Worm (Caenorhabditis elegans) whole organism, late embryonic: ENCODE measurements around the gene inx-2.

ENCODE experiments used
- C38D4.7 ChIP-seq: fragments of 200-800 bp; sonication (Bioruptor generic); optimal IDR thresholded peaks from 2 replicates; lab custom pipeline; 2018; ENCODE audit warnings: mild to moderate bottlenecking, missing genetic modification characterization, moderate library complexity, missing compliant biosample characterization
- F13H6.1 ChIP-seq: sonication (generic microtip); optimal IDR thresholded peaks from 2 replicates; lab custom pipeline; 2016; ENCODE audit warnings: missing genetic modification characterization, missing compliant biosample characterization
- T23F11.4 ChIP-seq: fragments of 200-800 bp; sonication (Bioruptor generic); optimal IDR thresholded peaks from 2 replicates; lab custom pipeline; 2018; ENCODE audit warnings: mild to moderate bottlenecking, missing genetic modification characterization, missing compliant biosample characterization
- ahr-1 ChIP-seq: sonication (generic microtip); optimal IDR thresholded peaks from 2 replicates; lab custom pipeline; 2016; ENCODE audit warnings: missing genetic modification characterization, missing compliant biosample characterization
- ama-1 ChIP-seq: fragments of 150-350 bp; optimal IDR thresholded peaks from 2 replicates; lab custom pipeline; 2014
- ceh-19 ChIP-seq: fragments of 200-800 bp; sonication (Bioruptor generic); optimal IDR thresholded peaks from 2 replicates; lab custom pipeline; 2018; ENCODE audit warnings: mild to moderate bottlenecking, missing genetic modification characterization, missing compliant biosample characterization
- ceh-22 ChIP-seq: sonication (generic microtip); optimal IDR thresholded peaks from 2 replicates; lab custom pipeline; 2017; ENCODE audit warnings: missing biosample characterization, missing genetic modification characterization
- ceh-24 ChIP-seq: sonication (generic microtip); optimal IDR thresholded peaks from 2 replicates; lab custom pipeline; 2016; ENCODE audit warnings: mild to moderate bottlenecking, missing genetic modification characterization, missing compliant biosample characterization
- ceh-34 ChIP-seq: sonication (generic microtip); optimal IDR thresholded peaks from 2 replicates; lab custom pipeline; 2016; ENCODE audit warnings: mild to moderate bottlenecking, missing genetic modification characterization, missing compliant biosample characterization
- ceh-48 ChIP-seq: sonication (generic microtip); optimal IDR thresholded peaks from 2 replicates; lab custom pipeline; 2016; ENCODE audit warnings: missing genetic modification characterization, inconsistent platforms, missing compliant biosample characterization
- ceh-6 ChIP-seq: fragments of 200-800 bp; sonication (Bioruptor generic); optimal IDR thresholded peaks from 2 replicates; lab custom pipeline; 2018; ENCODE audit warnings: mild to moderate bottlenecking, missing genetic modification characterization, missing compliant biosample characterization
- dmd-4 ChIP-seq: sonication (generic microtip); optimal IDR thresholded peaks from 2 replicates; lab custom pipeline; 2016; ENCODE audit warnings: borderline replicate concordance, missing genetic modification characterization, missing compliant biosample characterization
- dve-1 ChIP-seq: sonication (generic microtip); optimal IDR thresholded peaks from 2 replicates; lab custom pipeline; 2017; ENCODE audit warnings: antibody characterized with exemption, mild to moderate bottlenecking, missing genetic modification characterization, missing compliant biosample characterization
- elt-2 ChIP-seq: sonication (generic microtip); optimal IDR thresholded peaks from 2 replicates; lab custom pipeline; 2016; ENCODE audit warnings: missing genetic modification reagents, missing genetic modification characterization, missing compliant biosample characterization
- ets-4 ChIP-seq: sonication (generic microtip); optimal IDR thresholded peaks from 2 replicates; lab custom pipeline; 2016; ENCODE audit warnings: missing genetic modification characterization, missing compliant biosample characterization
- fax-1 ChIP-seq: sonication (generic microtip); optimal IDR thresholded peaks from 2 replicates; lab custom pipeline; 2016; ENCODE audit warnings: missing genotype, missing genetic modification characterization, missing compliant biosample characterization
- fkh-10 ChIP-seq: fragments of 150-350 bp; optimal IDR thresholded peaks from 2 replicates; lab custom pipeline; 2014; ENCODE audit warnings: missing biosample characterization, missing genetic modification reagents, missing genetic modification characterization
- fkh-6 ChIP-seq: sonication (generic microtip); optimal IDR thresholded peaks from 2 replicates; lab custom pipeline; 2016; ENCODE audit warnings: missing genetic modification characterization, missing compliant biosample characterization
- gmeb-2 ChIP-seq: sonication (generic microtip); optimal IDR thresholded peaks from 2 replicates; lab custom pipeline; 2016; ENCODE audit warnings: missing genetic modification characterization, inconsistent platforms, missing compliant biosample characterization
- hlh-6 ChIP-seq: sonication (generic microtip); optimal IDR thresholded peaks from 2 replicates; lab custom pipeline; 2016; ENCODE audit warnings: missing genotype, missing genetic modification characterization, missing compliant biosample characterization
- hlh-8 ChIP-seq: sonication (generic microtip); optimal IDR thresholded peaks from 2 replicates; lab custom pipeline; 2016; ENCODE audit warnings: missing genotype, missing genetic modification characterization, missing compliant biosample characterization
- lin-11 ChIP-seq: fragments of 200-800 bp; sonication (Bioruptor generic); optimal IDR thresholded peaks from 2 replicates; lab custom pipeline; 2018; ENCODE audit warnings: mild to moderate bottlenecking, missing genetic modification characterization, missing compliant biosample characterization
- madf-2 ChIP-seq: sonication (generic microtip); optimal IDR thresholded peaks from 2 replicates; lab custom pipeline; 2017; ENCODE audit warnings: missing genetic modification characterization, missing compliant biosample characterization
- nfya-1 ChIP-seq: sonication (generic microtip); optimal IDR thresholded peaks from 2 replicates; lab custom pipeline; 2017; ENCODE audit warnings: missing genetic modification characterization, mild to moderate bottlenecking, missing compliant biosample characterization, antibody characterized with exemption, moderate library complexity
- nhr-11 ChIP-seq: fragments of 150-350 bp; optimal IDR thresholded peaks from 2 replicates; lab custom pipeline; 2014; ENCODE audit warnings: missing biosample characterization, missing genetic modification characterization
- nhr-232 ChIP-seq: sonication (generic microtip); optimal IDR thresholded peaks from 2 replicates; lab custom pipeline; 2016; ENCODE audit warnings: missing genetic modification characterization, missing compliant biosample characterization
- npax-4 ChIP-seq: sonication (generic microtip); optimal IDR thresholded peaks from 2 replicates; lab custom pipeline; 2016; ENCODE audit warnings: missing genetic modification characterization, missing compliant biosample characterization
- odd-2 ChIP-seq: sonication (generic microtip); optimal IDR thresholded peaks from 2 replicates; lab custom pipeline; 2017; ENCODE audit warnings: antibody characterized with exemption, mild to moderate bottlenecking, missing genetic modification characterization, missing compliant biosample characterization
- pag-3 ChIP-seq: sonication (generic microtip); optimal IDR thresholded peaks from 2 replicates; lab custom pipeline; 2016; ENCODE audit warnings: missing compliant biosample characterization, missing genetic modification characterization, borderline replicate concordance
- pat-9 ChIP-seq: fragments of 200-800 bp; sonication (Bioruptor generic); optimal IDR thresholded peaks from 2 replicates; lab custom pipeline; 2018; ENCODE audit warnings: mild to moderate bottlenecking, missing genetic modification characterization, moderate library complexity, missing compliant biosample characterization
- pha-2 ChIP-seq: sonication (generic microtip); optimal IDR thresholded peaks from 2 replicates; lab custom pipeline; 2017; ENCODE audit warnings: mild to moderate bottlenecking, missing genetic modification characterization, missing compliant biosample characterization
- pha-4 ChIP-seq: fragments of 150-350 bp; optimal IDR thresholded peaks from 2 replicates; lab custom pipeline; 2018; ENCODE audit warnings: missing biosample characterization, missing genetic modification reagents, missing genetic modification characterization
- pqm-1 ChIP-seq: sonication (generic microtip); optimal IDR thresholded peaks from 2 replicates; lab custom pipeline; 2016; ENCODE audit warnings: missing genetic modification characterization, missing compliant biosample characterization
- pros-1 ChIP-seq: fragments of 150-350 bp; optimal IDR thresholded peaks from 2 replicates; lab custom pipeline; 2014; ENCODE audit warnings: missing biosample characterization, missing genetic modification reagents, missing genetic modification characterization
- ref-2 ChIP-seq: sonication (generic microtip); optimal IDR thresholded peaks from 2 replicates; lab custom pipeline; 2016; ENCODE audit warnings: missing genetic modification characterization, missing compliant biosample characterization
- rnt-1 ChIP-seq: sonication (generic microtip); optimal IDR thresholded peaks from 2 replicates; lab custom pipeline; 2016; ENCODE audit warnings: missing genetic modification characterization, missing compliant biosample characterization
- sdc-2 ChIP-seq: sonication (generic microtip); optimal IDR thresholded peaks from 2 replicates; lab custom pipeline; 2016; ENCODE audit warnings: missing genotype, missing genetic modification characterization, missing compliant biosample characterization
- sox-2 ChIP-seq: fragments of 200-800 bp; sonication (Bioruptor generic); IDR thresholded peaks from 2 replicates; pipeline ENCODE4 v1.3.6; 2022; ENCODE audit warnings: missing genetic modification reagents, missing genetic modification characterization, missing compliant biosample characterization
- sox-4 ChIP-seq: sonication (generic microtip); optimal IDR thresholded peaks from 2 replicates; lab custom pipeline; 2017; ENCODE audit warnings: mild to moderate bottlenecking, missing genetic modification characterization, inconsistent platforms, missing compliant biosample characterization
- tbx-7 ChIP-seq: sonication (generic microtip); optimal IDR thresholded peaks from 2 replicates; lab custom pipeline; 2016; ENCODE audit warnings: missing genotype, missing genetic modification characterization, missing compliant biosample characterization
- ttx-3 ChIP-seq: sonication (generic microtip); optimal IDR thresholded peaks from 2 replicates; lab custom pipeline; 2016; ENCODE audit warnings: missing genetic modification reagents, missing genetic modification characterization, missing compliant biosample characterization
- unc-3 ChIP-seq, 2 experiments: fragments of 200-800 bp in 1 of 2; sonication (Bioruptor generic) in 1 of 2; sonication (generic microtip) in 1 of 2; conservative IDR thresholded peaks in 1 of 2; optimal IDR thresholded peaks in 1 of 2; 2 replicates each; pipeline versions ENCODE4 v1.3.6 to Lab custom; 2016 to 2022; ENCODE audit warnings: missing compliant biosample characterization in 2 of 2, missing genetic modification characterization in 2 of 2, missing genetic modification reagents in 1 of 2
- unc-42 ChIP-seq: sonication (generic microtip); optimal IDR thresholded peaks from 2 replicates; lab custom pipeline; 2016; ENCODE audit warnings: missing genotype, missing genetic modification characterization, missing compliant biosample characterization
- ztf-16 ChIP-seq: sonication (generic microtip); optimal IDR thresholded peaks from 2 replicates; lab custom pipeline; 2017; ENCODE audit warnings: missing genetic modification characterization, missing compliant biosample characterization

The inx-2 gene

DNA sequence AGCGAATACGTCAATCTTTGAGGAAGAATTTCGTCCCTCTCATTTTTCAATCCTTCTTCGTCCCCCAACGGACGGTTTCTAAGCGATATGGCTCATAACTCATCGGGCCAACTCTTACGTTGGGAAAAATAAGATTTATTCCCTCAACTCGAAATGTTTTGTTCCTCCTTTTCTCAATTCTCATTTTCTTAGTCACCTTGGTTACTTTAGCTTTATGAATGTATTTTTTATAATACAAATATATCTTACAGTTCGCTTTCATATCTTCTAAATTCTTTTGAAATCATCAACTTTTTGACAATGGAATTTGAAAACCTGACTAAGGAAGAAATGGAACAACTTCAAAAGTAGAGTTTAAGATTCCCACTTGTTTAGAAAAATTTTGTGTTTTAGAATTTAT lies 32.9 kb upstream of the inx-2 start, which contains the start of gene npr-9:
TSS of gene npr-9 (plus strand) at position 301 of the 400 bp plus-strand sequence.
- TF ChIP-seq F13H6.1 (tag; lab: Kevin White, UChicago) (no peak), fkh-6 (tag; lab: Kevin White, UChicago) (no peak), ceh-34 (tag; lab: Kevin White, UChicago) (no peak), unc-3 (GFP tag; conservative IDR thresholded peaks at IDR 0.05; lab: Robert Waterston, UW) (no peak), unc-3 (tag; optimal IDR thresholded peaks at IDR 0.05; lab: Kevin White, UChicago) (no peak)

- no peak for TF ChIP-seq madf-2 (tag; lab: Kevin White, UChicago)
- TF ChIP-seq unc-42 (tag; lab: Kevin White, UChicago) = peak; percentile 87
- TF ChIP-seq, all 69 proteins: peak for 1
These were observed 32.2 kb upstream of the inx-2 start for ce11 chrX:11328710-11329109.

DNA sequence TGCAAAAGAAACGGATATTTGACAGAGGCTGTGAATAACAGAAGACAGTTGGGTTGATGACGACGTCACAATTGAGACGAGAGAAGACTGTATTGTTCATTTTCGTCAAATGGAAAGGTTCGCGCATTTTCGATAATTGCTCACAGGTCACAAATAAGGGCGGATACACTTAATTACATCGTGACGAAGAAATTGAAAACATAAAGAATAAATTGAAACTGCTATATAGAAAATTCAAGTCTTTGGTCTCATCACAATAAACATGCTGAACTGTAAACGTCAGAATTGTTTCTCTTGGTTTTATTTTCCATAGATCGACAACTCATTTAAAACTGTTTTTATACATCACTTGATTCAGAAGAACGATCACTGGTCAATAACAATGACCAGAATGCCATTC lies 30.3 kb upstream of the inx-2 start, which contains the start of gene ZK455.5:
TSS of gene ZK455.5 (minus strand) at position 101 of the 400 bp plus-strand sequence.
- TF ChIP-seq ahr-1 (tag; lab: Kevin White, UChicago) (no peak), fkh-10 (GFP tag; lab: Kevin White, UChicago) (no peak), sox-2 (GFP tag; lab: Robert Waterston, UW) (no peak), ceh-24 (no peak), ceh-19 (GFP tag; lab: Kevin White, UChicago) (no peak), unc-3 (GFP tag; conservative IDR thresholded peaks at IDR 0.05; lab: Robert Waterston, UW) (no peak), unc-3 (tag; optimal IDR thresholded peaks at IDR 0.05; lab: Kevin White, UChicago) (no peak), ref-2 (tag; lab: Kevin White, UChicago) (no peak), ets-4 (tag; lab: Kevin White, UChicago) (no peak), pat-9 (tag; lab: Kevin White, UChicago) (no peak), ceh-48 (tag; lab: Kevin White, UChicago) (no peak), hlh-6 (no peak), fax-1 (no peak)

ce11 chrX:11324240-11324639 lies 27.7 kb upstream of the inx-2 start, which contains the start of gene asm-2:
Gene asm-2, minus strand, starts transcription at chrX:11324251.
- TF ChIP-seq pha-4 (tag; lab: Kevin White, UChicago) = no peak
- no peak for TF ChIP-seq ama-1
- TF ChIP-seq pros-1 (tag; lab: Kevin White, UChicago) = no peak
- no peak for TF ChIP-seq ceh-48 (tag; lab: Kevin White, UChicago)
- TF ChIP-seq C38D4.7 (GFP tag; lab: Kevin White, UChicago) = no peak
- no peak for TF ChIP-seq ceh-22
- TF ChIP-seq ttx-3 = no peak
- no peak for TF ChIP-seq dmd-4 (tag; lab: Kevin White, UChicago)
- no peak for TF ChIP-seq nhr-232 (tag; lab: Kevin White, UChicago)
- TF ChIP-seq pha-2 (tag; lab: Kevin White, UChicago) = no peak
- no peak for TF ChIP-seq dve-1 (tag; lab: Kevin White, UChicago)
- no peak for TF ChIP-seq rnt-1 (tag; lab: Kevin White, UChicago)
- TF ChIP-seq fkh-10 (GFP tag; lab: Kevin White, UChicago) = no peak
- no peak for TF ChIP-seq npax-4 (tag; lab: Kevin White, UChicago)
- no peak for TF ChIP-seq elt-2
- no peak for TF ChIP-seq lin-11 (tag; lab: Kevin White, UChicago)
- TF ChIP-seq ceh-34 (tag; lab: Kevin White, UChicago) = no peak
- no peak for TF ChIP-seq ztf-16 (tag; lab: Kevin White, UChicago)
- TF ChIP-seq gmeb-2 (tag; lab: Kevin White, UChicago) = no peak

ce11 chrX:11323225-11323624 lies 26.7 kb upstream of the inx-2 start:
- TF ChIP-seq ceh-6 (no peak), tbx-7 (tag; lab: Kevin White, UChicago) (no peak), pag-3 (no peak), C38D4.7 (GFP tag; lab: Kevin White, UChicago) (no peak), elt-2 (no peak), ahr-1 (tag; lab: Kevin White, UChicago) (no peak), odd-2 (tag; lab: Kevin White, UChicago) (no peak), ama-1 (no peak), sox-4 (no peak), nfya-1 (tag; lab: Kevin White, UChicago) (no peak), T23F11.4 (GFP tag; lab: Kevin White, UChicago) (no peak), ceh-24 (no peak), hlh-8 (tag; lab: Kevin White, UChicago) (no peak), dve-1 (tag; lab: Kevin White, UChicago) (no peak), pat-9 (tag; lab: Kevin White, UChicago) (no peak), pqm-1 (tag; lab: Kevin White, UChicago) (no peak), ceh-19 (GFP tag; lab: Kevin White, UChicago) (no peak), sdc-2 (tag; lab: Kevin White, UChicago) (no peak), rnt-1 (tag; lab: Kevin White, UChicago) (no peak), nhr-11 (tag; lab: Kevin White, UChicago) (no peak)
